Fruit fly (Drosophila melanogaster) whole organism, embryonic: Measurements from ENCODE around the gene kay.

ENCODE experiments used
- CG11247 ChIP-seq: fragments of 200-800 bp; sonication (Bioruptor generic); IDR thresholded peaks from 2 replicates; pipeline ENCODE4 v1.3.6; 2022; ENCODE audit warnings: missing biosample characterization, missing genetic modification characterization
- CG11456 ChIP-seq: fragments of 200-800 bp; sonication (Bioruptor generic); IDR thresholded peaks from 3 replicates; pipeline ENCODE4 v1.3.6; 2022; ENCODE audit warnings: missing biosample characterization, missing genetic modification characterization
- CG12071 ChIP-seq: fragments of 200-800 bp; sonication (Bioruptor generic); optimal IDR thresholded peaks from 3 replicates; lab custom pipeline; 2018; ENCODE audit warnings: missing biosample characterization, mild to moderate bottlenecking, missing genetic modification characterization
- CG12942 ChIP-seq: fragments of 200-800 bp; sonication (Bioruptor generic); optimal IDR thresholded peaks from 3 replicates; lab custom pipeline; 2016; ENCODE audit warnings: missing biosample characterization, missing genetic modification characterization
- CG13894 ChIP-seq: fragments of 200-800 bp; sonication (Bioruptor generic); optimal IDR thresholded peaks from 3 replicates; lab custom pipeline; 2018; ENCODE audit warnings: missing biosample characterization, mild to moderate bottlenecking, missing genetic modification characterization, moderate library complexity
- CG14965 ChIP-seq: fragments of 200-800 bp; sonication (Bioruptor generic); optimal IDR thresholded peaks from 2 replicates; lab custom pipeline; 2016; ENCODE audit warnings: missing biosample characterization, missing genetic modification characterization, borderline replicate concordance
- CG15073 ChIP-seq: fragments of 200-800 bp; sonication (Bioruptor generic); optimal IDR thresholded peaks from 2 replicates; lab custom pipeline; 2016; ENCODE audit warnings: missing biosample characterization, missing genetic modification characterization
- CG16779 ChIP-seq: fragments of 200-800 bp; sonication (Bioruptor generic); IDR thresholded peaks from 2 replicates; pipeline ENCODE4 v1.3.6; 2022; ENCODE audit warnings: missing biosample characterization, missing genetic modification characterization
- CG17612 ChIP-seq: fragments of 200-800 bp; sonication (Bioruptor generic); IDR thresholded peaks from 2 replicates; pipeline ENCODE4 v1.3.6; 2022; ENCODE audit warnings: missing biosample characterization, missing genetic modification characterization
- CG17912 ChIP-seq: fragments of 200-800 bp; sonication (Bioruptor generic); optimal IDR thresholded peaks from 2 replicates; lab custom pipeline; 2018; ENCODE audit warnings: missing biosample characterization, mild to moderate bottlenecking, missing genetic modification characterization
- CG1792 ChIP-seq: fragments of 200-800 bp; sonication (Bioruptor generic); optimal IDR thresholded peaks from 2 replicates; lab custom pipeline; 2016; ENCODE audit warnings: missing biosample characterization, missing genetic modification characterization
- CG18599 ChIP-seq: fragments of 200-800 bp; sonication (Bioruptor generic); optimal IDR thresholded peaks from 3 replicates; lab custom pipeline; 2017; ENCODE audit warnings: missing biosample characterization, missing genetic modification characterization, mild to moderate bottlenecking, moderate library complexity, missing genetic modification reagents
- CG18619 ChIP-seq: fragments of 200-800 bp; sonication (Bioruptor generic); optimal IDR thresholded peaks from 3 replicates; lab custom pipeline; 2017; ENCODE audit warnings: missing biosample characterization, mild to moderate bottlenecking, missing genetic modification characterization
- CG18764 ChIP-seq: fragments of 200-800 bp; sonication (Bioruptor generic); optimal IDR thresholded peaks from 3 replicates; lab custom pipeline; 2016; ENCODE audit warnings: missing biosample characterization, missing genetic modification characterization
- CG2199 ChIP-seq: fragments of 200-800 bp; sonication (Bioruptor generic); IDR thresholded peaks from 3 replicates; pipeline ENCODE4 v1.3.6; 2022; ENCODE audit warnings: missing biosample characterization, missing genetic modification characterization
- CG2875 ChIP-seq: fragments of 200-800 bp; sonication (Bioruptor generic); optimal IDR thresholded peaks from 2 replicates; lab custom pipeline; 2017; ENCODE audit warnings: missing biosample characterization, mild to moderate bottlenecking, missing genetic modification characterization, missing genetic modification reagents
- CG30403 ChIP-seq: fragments of 200-800 bp; sonication (Bioruptor generic); optimal IDR thresholded peaks from 3 replicates; lab custom pipeline; 2016; ENCODE audit warnings: missing biosample characterization, missing genetic modification characterization
- CG30431 ChIP-seq: fragments of 200-800 bp; sonication (Bioruptor generic); optimal IDR thresholded peaks from 2 replicates; lab custom pipeline; 2017; ENCODE audit warnings: missing biosample characterization, missing genetic modification characterization
- CG4282 ChIP-seq: fragments of 200-800 bp; sonication (Bioruptor generic); optimal IDR thresholded peaks from 2 replicates; lab custom pipeline; 2016; ENCODE audit warnings: missing biosample characterization, missing genetic modification characterization
- CG4617 ChIP-seq: fragments of 200-800 bp; sonication (Bioruptor generic); optimal IDR thresholded peaks from 3 replicates; lab custom pipeline; 2016; ENCODE audit warnings: missing biosample characterization, missing genetic modification characterization, borderline replicate concordance
- CG4730 ChIP-seq: fragments of 200-800 bp; sonication (Bioruptor generic); IDR thresholded peaks from 2 replicates; pipeline ENCODE4 v1.3.6; 2022; ENCODE audit warnings: missing biosample characterization, missing genetic modification characterization
- CG6175 ChIP-seq: fragments of 200-800 bp; sonication (Bioruptor generic); IDR thresholded peaks from 3 replicates; pipeline ENCODE4 v1.3.6; 2022; ENCODE audit warnings: missing biosample characterization, missing genetic modification characterization
- CG6654 ChIP-seq: fragments of 200-800 bp; sonication (Bioruptor generic); optimal IDR thresholded peaks from 2 replicates; lab custom pipeline; 2017; ENCODE audit warnings: missing biosample characterization, mild to moderate bottlenecking, missing genetic modification characterization
- CG7556 ChIP-seq: fragments of 200-800 bp; sonication (Bioruptor generic); optimal IDR thresholded peaks from 2 replicates; lab custom pipeline; 2017; ENCODE audit warnings: missing biosample characterization, mild to moderate bottlenecking, missing genetic modification characterization
- CG7839 ChIP-seq: fragments of 200-800 bp; sonication (Bioruptor generic); optimal IDR thresholded peaks from 3 replicates; lab custom pipeline; 2018; ENCODE audit warnings: missing biosample characterization, mild to moderate bottlenecking, missing genetic modification characterization, moderate library complexity
- CG9797 ChIP-seq: fragments of 200-800 bp; sonication (Bioruptor generic); optimal IDR thresholded peaks from 3 replicates; lab custom pipeline; 2018; ENCODE audit warnings: missing biosample characterization, mild to moderate bottlenecking, missing genetic modification characterization
- HLH4C ChIP-seq: fragments of 200-800 bp; sonication (Bioruptor generic); IDR thresholded peaks from 3 replicates; pipeline ENCODE4 v1.3.6; 2022; ENCODE audit warnings: missing biosample characterization, missing genetic modification characterization; ENCODE audit not compliant: partially characterized antibody
- HLH54F ChIP-seq: fragments of 200-800 bp; sonication (Bioruptor generic); optimal IDR thresholded peaks from 3 replicates; lab custom pipeline; 2016; ENCODE audit warnings: missing biosample characterization, missing genetic modification characterization
- Hr78 ChIP-seq, 2 experiments: fragments of 200-800 bp in 1 of 2; fragments of >200 bp in 1 of 2; sonication (Bioruptor generic) in 1 of 2; optimal IDR thresholded peaks; 2 replicates each; lab custom pipeline; 2017 to 2019; ENCODE audit warnings: missing biosample characterization in 2 of 2, missing genetic modification characterization in 2 of 2, mild to moderate bottlenecking in 1 of 2, moderate library complexity in 1 of 2
- Jarid2 ChIP-seq: fragments of 200-800 bp; sonication (Bioruptor generic); optimal IDR thresholded peaks from 3 replicates; lab custom pipeline; 2017; ENCODE audit warnings: mild to moderate bottlenecking, missing biosample characterization, missing genetic modification reagents, missing genetic modification characterization
- Mes4 ChIP-seq: fragments of 200-800 bp; sonication (Bioruptor generic); optimal IDR thresholded peaks from 2 replicates; lab custom pipeline; 2016; ENCODE audit warnings: missing biosample characterization, missing genetic modification characterization
- abd-A ChIP-seq: fragments of 200-800 bp; sonication (Bioruptor generic); optimal IDR thresholded peaks from 3 replicates; lab custom pipeline; 2019; ENCODE audit warnings: missing biosample characterization, mild to moderate bottlenecking, missing genetic modification characterization, moderate library complexity
- ara ChIP-seq: fragments of 200-800 bp; sonication (Bioruptor generic); IDR thresholded peaks from 2 replicates; pipeline ENCODE4 v1.3.6; 2022; ENCODE audit warnings: missing biosample characterization, missing genetic modification characterization
- az2 ChIP-seq: fragments of 200-800 bp; sonication (Bioruptor generic); optimal IDR thresholded peaks from 3 replicates; lab custom pipeline; 2016; ENCODE audit warnings: missing biosample characterization, missing genetic modification characterization
- bab2 ChIP-seq: fragments of 200-800 bp; sonication (Bioruptor generic); optimal IDR thresholded peaks from 2 replicates; lab custom pipeline; 2016; ENCODE audit warnings: missing biosample characterization, missing genetic modification characterization
- chif ChIP-seq, 2 experiments: fragments of 200-800 bp; sonication (Bioruptor generic); optimal IDR thresholded peaks; 3 replicates each; lab custom pipeline; 2016; ENCODE audit warnings: missing biosample characterization in 2 of 2, missing genetic modification characterization in 2 of 2
- dm ChIP-seq: fragments of 200-800 bp; sonication (Bioruptor generic); optimal IDR thresholded peaks from 3 replicates; lab custom pipeline; 2016; ENCODE audit warnings: missing biosample characterization, missing genetic modification characterization
- esg ChIP-seq: fragments of 200-800 bp; sonication (Bioruptor generic); conservative IDR thresholded peaks from 2 replicates; pipeline ENCODE4 v1.3.6; 2022; ENCODE audit warnings: missing biosample characterization, missing genetic modification characterization
- gcm2 ChIP-seq: fragments of 200-800 bp; sonication (Bioruptor generic); optimal IDR thresholded peaks from 2 replicates; lab custom pipeline; 2016; ENCODE audit warnings: missing biosample characterization, missing genetic modification characterization
- grau ChIP-seq: fragments of 200-800 bp; optimal IDR thresholded peaks from 3 replicates; lab custom pipeline; 2019; ENCODE audit warnings: missing biosample characterization, mild to moderate bottlenecking, missing genetic modification characterization, moderate library complexity
- grn ChIP-seq: fragments of 200-800 bp; sonication (Bioruptor generic); optimal IDR thresholded peaks from 3 replicates; lab custom pipeline; 2017; ENCODE audit warnings: missing biosample characterization, missing genetic modification characterization
- her ChIP-seq: fragments of 200-800 bp; sonication (Bioruptor generic); optimal IDR thresholded peaks from 2 replicates; lab custom pipeline; 2016; ENCODE audit warnings: missing biosample characterization, missing genetic modification characterization
- inv ChIP-seq: fragments of 200-800 bp; sonication (Bioruptor generic); IDR thresholded peaks from 2 replicates; pipeline ENCODE4 v1.3.6; 2022; ENCODE audit warnings: missing biosample characterization, missing genetic modification characterization; ENCODE audit not compliant: partially characterized antibody
- jumu ChIP-seq: fragments of 200-800 bp; sonication (Bioruptor generic); optimal IDR thresholded peaks from 3 replicates; lab custom pipeline; 2016; ENCODE audit warnings: missing biosample characterization, missing genetic modification characterization
- kah ChIP-seq: fragments of 200-800 bp; sonication (Bioruptor generic); optimal IDR thresholded peaks from 2 replicates; lab custom pipeline; 2018; ENCODE audit warnings: missing biosample characterization, mild to moderate bottlenecking, missing genetic modification characterization
- lbe ChIP-seq: fragments of 200-800 bp; sonication (Bioruptor generic); optimal IDR thresholded peaks from 2 replicates; lab custom pipeline; 2016; ENCODE audit warnings: missing biosample characterization, mild to moderate bottlenecking, missing genetic modification characterization
- oc ChIP-seq: fragments of 200-800 bp; sonication (Bioruptor generic); optimal IDR thresholded peaks from 2 replicates; lab custom pipeline; 2018; ENCODE audit warnings: missing biosample characterization, mild to moderate bottlenecking, missing genetic modification characterization, moderate library complexity
- pum ChIP-seq: fragments of 200-800 bp; sonication (Bioruptor generic); optimal IDR thresholded peaks from 2 replicates; lab custom pipeline; 2016; ENCODE audit warnings: missing biosample characterization, missing genetic modification characterization
- schlank ChIP-seq: fragments of 200-800 bp; sonication (Bioruptor generic); optimal IDR thresholded peaks from 2 replicates; lab custom pipeline; 2018; ENCODE audit warnings: missing biosample characterization, mild to moderate bottlenecking, missing genetic modification characterization
- sima ChIP-seq: fragments of 200-800 bp; sonication (Bioruptor generic); optimal IDR thresholded peaks from 2 replicates; lab custom pipeline; 2016; ENCODE audit warnings: missing biosample characterization, missing genetic modification characterization
- slp2 ChIP-seq: fragments of 200-800 bp; sonication (Bioruptor generic); optimal IDR thresholded peaks from 2 replicates; lab custom pipeline; 2016; ENCODE audit warnings: missing biosample characterization, missing genetic modification characterization
- sna ChIP-seq: fragments of 200-800 bp; sonication (Bioruptor generic); IDR thresholded peaks from 2 replicates; pipeline ENCODE4 v1.3.6; 2022; ENCODE audit warnings: missing biosample characterization, missing genetic modification characterization; ENCODE audit not compliant: partially characterized antibody
- ttk ChIP-seq: fragments of 200-800 bp; sonication (Bioruptor generic); IDR thresholded peaks from 2 replicates; pipeline ENCODE4 v2.1.2; 2022; ENCODE audit warnings: missing biosample characterization, missing genetic modification characterization
- tup ChIP-seq: fragments of 200-800 bp; sonication (Bioruptor generic); optimal IDR thresholded peaks from 2 replicates; lab custom pipeline; 2016; ENCODE audit warnings: missing biosample characterization, mild to moderate bottlenecking, missing genetic modification characterization, moderate library complexity

The kay gene

DNA sequence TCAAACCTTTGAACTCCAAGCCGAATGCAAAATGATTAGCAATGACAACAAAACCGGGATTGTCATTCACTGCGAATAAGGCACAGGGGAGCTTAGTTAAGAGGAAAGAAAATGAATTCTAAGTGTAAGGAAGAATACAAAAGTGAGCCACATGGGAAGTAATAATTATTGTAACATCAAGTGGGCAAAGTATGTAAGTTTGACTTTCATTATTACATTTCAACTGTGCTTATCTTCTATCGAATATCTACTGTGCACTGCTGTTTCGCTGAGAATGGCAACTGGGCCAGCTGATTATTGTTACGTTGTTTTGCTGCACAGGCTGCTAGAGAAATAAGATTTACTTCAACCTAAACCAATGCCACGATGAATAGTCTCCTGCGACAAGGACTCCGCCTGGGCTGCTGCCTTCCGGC lies 29.1 kb upstream of the kay start, which contains the start of the genes CG7601 and CIA30 (continued):
- TF ChIP-seq CG11456 (GFP tag; lab: Robert Waterston, UW) (peak; percentile 100), HLH4C (GFP tag; lab: Robert Waterston, UW) (no peak), abd-A (tag; lab: Kevin White, UChicago) (no peak), CG4282 (GFP tag; lab: Kevin White, UChicago) (peak; percentile 95), Jarid2 (GFP tag; lab: Kevin White, UChicago) (no peak), grn (no peak), Hr78 (GFP tag; optimal IDR thresholded peaks at IDR 0.05; lab: Kevin White, UChicago) (peak in 1 of 2 experiments; percentile 94), tup (peak; percentile 97), CG13894 (tag; lab: Kevin White, UChicago) (peak; percentile 98), CG6654 (peak; percentile 92), CG30431 (GFP tag; lab: Kevin White, UChicago) (peak; percentile 95), schlank (peak; percentile 97), CG6175 (peak; percentile 100), slp2 (peak; percentile 99), kah (GFP tag; lab: Kevin White, UChicago) (peak; percentile 92), esg (GFP tag; lab: Robert Waterston, UW) (peak; percentile 100), jumu (GFP tag; lab: Kevin White, UChicago) (peak; percentile 99), CG14965 (GFP tag; lab: Kevin White, UChicago) (peak; percentile 92), ara (peak; percentile 100), CG2875 (peak; percentile 92), grau (tag; lab: Kevin White, UChicago) (peak; percentile 99), HLH54F (GFP tag; lab: Kevin White, UChicago) (peak; percentile 99), CG18764 (GFP tag; lab: Kevin White, UChicago) (peak; percentile 98), CG4617 (GFP tag; lab: Kevin White, UChicago) (peak; percentile 97), CG17912 (peak; percentile 87), Mes4 (GFP tag; lab: Kevin White, UChicago) (peak; percentile 96), CG18619 (peak; percentile 96), sima (GFP tag; lab: Kevin White, UChicago) (peak; percentile 97), CG9797 (peak; percentile 46), az2 (peak; percentile 98), CG7839 (peak; percentile 99), CG11247 (GFP tag; lab: Robert Waterston, UW) (peak; percentile 100), sna (no peak), CG1792 (GFP tag; lab: Kevin White, UChicago) (peak; percentile 98), CG15073 (GFP tag; lab: Kevin White, UChicago) (peak; percentile 88), CG2199 (peak; percentile 100), CG30403 (GFP tag; lab: Kevin White, UChicago) (peak; percentile 99), CG16779 (peak; percentile 100), dm (GFP tag; lab: Kevin White, UChicago) (peak; percentile 96), lbe (GFP tag; lab: Kevin White, UChicago) (peak; percentile 97), chif (GFP tag; optimal IDR thresholded peaks at IDR 0.05; lab: Kevin White, UChicago) (peak; percentile 98)

- TF ChIP-seq gcm2 (no peak), CG12942 (GFP tag; lab: Kevin White, UChicago) (peak; percentile 4), CG4730 (no peak), ttk (GFP tag; lab: Robert Waterston, UW) (no peak), CG17612 (GFP tag; lab: Robert Waterston, UW) (no peak), CG7556 (peak; percentile 66), oc (tag; lab: Kevin White, UChicago) (peak; percentile 36), CG12071 (GFP tag; lab: Kevin White, UChicago) (no peak), inv (GFP tag; lab: Robert Waterston, UW) (no peak), CG30403 (GFP tag; lab: Kevin White, UChicago) (peak; percentile 64), pum (GFP tag; lab: Kevin White, UChicago) (no peak), her (no peak), CG18599 (GFP tag; lab: Kevin White, UChicago) (peak; percentile 81), bab2 (GFP tag; lab: Kevin White, UChicago) (no peak)
Observed at dm6 chr3R:29737891-29738290, 27.9 kb upstream of the kay start, which contains the start of gene Gnpnat. Gene Gnpnat (plus strand): TSS chr3R:29738275.
